Fruit fly (Drosophila melanogaster): Measurements from ENCODE around the gene CG5421.

CG5421 gene

dm6 chr2L:12487823-12488222, 39.9 kb upstream of the CG5421 start:
- TF ChIP-seq CG34376 (GFP tag; optimal IDR thresholded peaks at IDR 0.05) (peak; percentile 49), CG7987 (GFP tag; optimal IDR thresholded peaks at IDR 0.05) (peak; percentile 83), Sry-β (GFP tag; optimal IDR thresholded peaks at IDR 0.05) (no peak), CG42726 (GFP tag; IDR thresholded peaks at IDR 0.05; ENCODE audit: partially characterized antibody) (no peak), ro (GFP tag; IDR thresholded peaks at IDR 0.05) (no peak), cwo (GFP tag; optimal IDR thresholded peaks at IDR 0.05) (peak; percentile 74), sug (tag; optimal IDR thresholded peaks at IDR 0.05) (peak; percentile 35), gsb (GFP tag; IDR thresholded peaks at IDR 0.05) (no peak), cas (GFP tag; IDR thresholded peaks at IDR 0.05) (no peak), jigr1 (GFP tag; IDR thresholded peaks at IDR 0.05) (no peak), chinmo (GFP tag; IDR thresholded peaks at IDR 0.05; ENCODE audit: partially characterized antibody) (0 out of 4 replicates have a peak, but pooled peaks have one; percentile 17), CG7271 (tag; optimal IDR thresholded peaks at IDR 0.05) (no peak)

- TF ChIP-seq D19A (tag; optimal IDR thresholded peaks at IDR 0.05) (peak; percentile 32), Hsf (GFP tag; optimal IDR thresholded peaks at IDR 0.05) (no peak), HHEX (GFP tag; optimal IDR thresholded peaks at IDR 0.05) (peak; percentile 6), bbx (GFP tag; IDR thresholded peaks at IDR 0.05; ENCODE audit: partially characterized antibody) (no peak), CG8359 (GFP tag; optimal IDR thresholded peaks at IDR 0.05; ENCODE audit: borderline replicate concordance) (peak; percentile 39), CG13123 (GFP tag; optimal IDR thresholded peaks at IDR 0.05) (no peak), bowl (GFP tag; IDR thresholded peaks at IDR 0.05) (0 out of 2 replicates have a peak, but pooled peaks have one; percentile 13), CG6854 (GFP tag; optimal IDR thresholded peaks at IDR 0.05) (no peak), fd64A (GFP tag; optimal IDR thresholded peaks at IDR 0.05) (peak; percentile 79), CG10959 (GFP tag; IDR thresholded peaks at IDR 0.05) (no peak), CG12071 (GFP tag; optimal IDR thresholded peaks at IDR 0.05) (peak; percentile 62), Ssrp (tag; optimal IDR thresholded peaks at IDR 0.05) (no peak), Hand (GFP tag; optimal IDR thresholded peaks at IDR 0.05) (no peak), CG6689 (GFP tag; IDR thresholded peaks at IDR 0.05) (no peak), en (GFP tag; optimal IDR thresholded peaks at IDR 0.05) (no peak), cato (GFP tag; optimal IDR thresholded peaks at IDR 0.05; ENCODE audit: borderline replicate concordance) (no peak), stwl (tag; optimal IDR thresholded peaks at IDR 0.05) (peak; percentile 18), tll (GFP tag; optimal IDR thresholded peaks at IDR 0.05) (peak in 1 of 2 experiments; percentile 52), ham (GFP tag; IDR thresholded peaks at IDR 0.05) (no peak), CG9797 (GFP tag; optimal IDR thresholded peaks at IDR 0.05) (no peak), CG3281 (GFP tag; optimal IDR thresholded peaks at IDR 0.05) (peak; percentile 15), ind (GFP tag; optimal IDR thresholded peaks at IDR 0.05) (no peak), CG2202 (tag; optimal IDR thresholded peaks at IDR 0.05) (peak; percentile 71), CG17385 (GFP tag; optimal IDR thresholded peaks at IDR 0.05) (peak; percentile 46), gro (GFP tag; optimal IDR thresholded peaks at IDR 0.05) (no peak), CG17361 (GFP tag; IDR thresholded peaks at IDR 0.05) (peak; percentile 28; the same call in 1 of the 3 replicates), bcd (GFP tag; optimal IDR thresholded peaks at IDR 0.05) (no peak), Kr (GFP tag; optimal IDR thresholded peaks at IDR 0.05) (peak; percentile 9), CG15601 (tag; optimal IDR thresholded peaks at IDR 0.05) (peak; percentile 64), Blimp-1 (GFP tag; optimal IDR thresholded peaks at IDR 0.05) (peak; percentile 52), CG2116 (GFP tag; optimal IDR thresholded peaks at IDR 0.05) (peak; percentile 22), CG5180 (GFP tag; optimal IDR thresholded peaks at IDR 0.05) (peak; percentile 46), Max (GFP tag; optimal IDR thresholded peaks at IDR 0.05) (no peak), CG33557 (GFP tag; optimal IDR thresholded peaks at IDR 0.05) (peak; percentile 68), CG17359 (tag; optimal IDR thresholded peaks at IDR 0.05) (peak; percentile 12), CG11723 (GFP tag; optimal IDR thresholded peaks at IDR 0.05) (peak; percentile 0), H15 (GFP tag; IDR thresholded peaks at IDR 0.05) (no peak)
These were observed 39.4 kb upstream of the CG5421 start for dm6 chr2L:12487311-12487710.

Measured in whole organism, embryonic.